Worm (Caenorhabditis elegans) whole organism, young adult: ENCODE data around the gene rsd-3.

Experiments used
- B0019.2 ChIP-seq: fragments of 200-800 bp; sonication (Bioruptor generic); conservative IDR thresholded peaks from 2 replicates; pipeline ENCODE4 v1.3.6; 2022; ENCODE audit warnings: missing genetic modification reagents, missing genetic modification characterization, missing compliant biosample characterization
- B0261.1 ChIP-seq: sonication (generic microtip); optimal IDR thresholded peaks from 2 replicates; lab custom pipeline; 2016; ENCODE audit warnings: mild to moderate bottlenecking, missing genetic modification characterization, moderate library complexity, missing compliant biosample characterization
- F37B4.10 ChIP-seq: fragments of 200-800 bp; sonication (Bioruptor generic); IDR thresholded peaks from 2 replicates; pipeline ENCODE4 v1.3.6; 2022; ENCODE audit warnings: missing genetic modification characterization, missing compliant biosample characterization
- F52B5.7 ChIP-seq: sonication (generic microtip); optimal IDR thresholded peaks from 2 replicates; lab custom pipeline; 2016; ENCODE audit warnings: mild to moderate bottlenecking, missing genetic modification characterization, missing compliant biosample characterization
- F57C9.4 ChIP-seq: sonication (generic microtip); optimal IDR thresholded peaks from 2 replicates; lab custom pipeline; 2017; ENCODE audit warnings: mild to moderate bottlenecking, missing genetic modification characterization, missing compliant biosample characterization
- Y56A3A.18 ChIP-seq: fragments of 200-800 bp; sonication (Bioruptor generic); IDR thresholded peaks from 2 replicates; pipeline ENCODE4 v1.3.6; 2022; ENCODE audit warnings: missing genetic modification reagents, missing genetic modification characterization, missing compliant biosample characterization
- Y67H2A.10 ChIP-seq: fragments of 200-800 bp; sonication (Bioruptor generic); conservative IDR thresholded peaks from 2 replicates; pipeline ENCODE4 v1.3.6; 2022; ENCODE audit warnings: missing genetic modification reagents, missing genetic modification characterization, missing compliant biosample characterization
- Y95B8A.8 ChIP-seq: fragments of 200-800 bp; sonication (Bioruptor generic); IDR thresholded peaks from 2 replicates; pipeline ENCODE4 v1.3.6; 2022; ENCODE audit warnings: missing genetic modification reagents, missing genetic modification characterization, missing compliant biosample characterization
- akir-1 ChIP-seq: fragments of 200-800 bp; sonication (Bioruptor generic); optimal IDR thresholded peaks from 2 replicates; lab custom pipeline; 2018; ENCODE audit warnings: mild to moderate bottlenecking, missing genetic modification characterization, moderate library complexity, missing compliant biosample characterization
- ama-1 ChIP-seq, 3 experiments: fragments of 150-350 bp in 1 of 3; sonication (generic microtip) in 2 of 3; optimal IDR thresholded peaks; 2 replicates each; lab custom pipeline; 2014 to 2018; ENCODE audit warnings: missing biosample characterization in 2 of 3, missing genetic modification characterization in 2 of 3, missing genetic modification reagents in 2 of 3
- atf-7 ChIP-seq: sonication (generic microtip); optimal IDR thresholded peaks from 2 replicates; lab custom pipeline; 2017; ENCODE audit warnings: mild to moderate bottlenecking, missing genetic modification characterization, missing compliant biosample characterization
- cebp-1 ChIP-seq, 2 experiments: fragments of 200-800 bp in 1 of 2; sonication (Bioruptor generic) in 1 of 2; sonication (generic microtip) in 1 of 2; IDR thresholded peaks in 1 of 2; optimal IDR thresholded peaks in 1 of 2; 2 replicates each; pipeline versions ENCODE4 v1.3.6 to Lab custom; 2017 to 2022; ENCODE audit warnings: missing compliant biosample characterization in 2 of 2, missing genetic modification characterization in 2 of 2, mild to moderate bottlenecking in 1 of 2, missing genetic modification reagents in 1 of 2, moderate library complexity in 1 of 2
- ceh-27 ChIP-seq: fragments of 200-800 bp; sonication (Bioruptor generic); optimal IDR thresholded peaks from 2 replicates; lab custom pipeline; 2018; ENCODE audit warnings: mild to moderate bottlenecking, missing genetic modification characterization, moderate library complexity, missing compliant biosample characterization
- dox-1 ChIP-seq: fragments of 200-800 bp; sonication (Bioruptor generic); IDR thresholded peaks from 2 replicates; pipeline ENCODE4 v1.3.6; 2022; ENCODE audit warnings: missing genetic modification reagents, missing genetic modification characterization, missing compliant biosample characterization
- dpff-1 ChIP-seq: sonication (generic microtip); optimal IDR thresholded peaks from 2 replicates; lab custom pipeline; 2017; ENCODE audit warnings: mild to moderate bottlenecking, missing genetic modification characterization, missing compliant biosample characterization
- egl-44 ChIP-seq: fragments of 200-800 bp; sonication (Bioruptor generic); IDR thresholded peaks from 2 replicates; pipeline ENCODE4 v1.3.6; 2022; ENCODE audit warnings: missing genetic modification reagents, missing genetic modification characterization, missing compliant biosample characterization
- egrh-3 ChIP-seq: fragments of 200-800 bp; sonication (Bioruptor generic); IDR thresholded peaks from 2 replicates; pipeline ENCODE4 v1.3.6; 2022; ENCODE audit warnings: missing genetic modification reagents, missing genetic modification characterization, missing compliant biosample characterization
- ets-4 ChIP-seq: fragments of 200-800 bp; sonication (Bioruptor generic); optimal IDR thresholded peaks from 2 replicates; lab custom pipeline; 2018; ENCODE audit warnings: mild to moderate bottlenecking, missing genetic modification characterization, missing compliant biosample characterization
- fkh-3 ChIP-seq: sonication (generic microtip); optimal IDR thresholded peaks from 2 replicates; lab custom pipeline; 2016; ENCODE audit warnings: mild to moderate bottlenecking, missing genetic modification characterization, missing compliant biosample characterization
- hlh-26 ChIP-seq: fragments of 200-800 bp; sonication (Bioruptor generic); conservative IDR thresholded peaks from 2 replicates; pipeline ENCODE4 v1.3.6; 2022; ENCODE audit warnings: missing genetic modification reagents, missing genetic modification characterization, missing compliant biosample characterization
- hrde-1 ChIP-seq: sonication (generic microtip); optimal IDR thresholded peaks from 2 replicates; lab custom pipeline; 2016; ENCODE audit warnings: missing genetic modification characterization, mild to moderate bottlenecking, missing compliant biosample characterization, moderate library complexity, missing genotype, missing genetic modification reagents, borderline replicate concordance
- hsf-1 ChIP-seq: fragments of 200-800 bp; sonication (Bioruptor generic); IDR thresholded peaks from 2 replicates; pipeline ENCODE4 v1.3.6; 2022; ENCODE audit warnings: missing genetic modification reagents, missing genetic modification characterization, missing compliant biosample characterization
- let-607 ChIP-seq, 2 experiments: fragments of 200-800 bp in 1 of 2; sonication (Bioruptor generic) in 1 of 2; sonication (generic microtip) in 1 of 2; optimal IDR thresholded peaks; 2 replicates each; lab custom pipeline; 2016 to 2018; ENCODE audit warnings: mild to moderate bottlenecking in 2 of 2, missing compliant biosample characterization in 2 of 2, missing genetic modification characterization in 2 of 2, moderate library complexity in 2 of 2, missing genotype in 1 of 2
- lin-40 ChIP-seq: sonication (generic microtip); optimal IDR thresholded peaks from 2 replicates; lab custom pipeline; 2016; ENCODE audit warnings: missing genetic modification characterization, mild to moderate bottlenecking, missing compliant biosample characterization, missing genotype, missing genetic modification reagents
- lin-54 ChIP-seq: fragments of 200-800 bp; sonication (Bioruptor generic); optimal IDR thresholded peaks from 2 replicates; lab custom pipeline; 2018; ENCODE audit warnings: mild to moderate bottlenecking, missing genetic modification characterization, missing compliant biosample characterization
- madf-10 ChIP-seq: sonication (generic microtip); optimal IDR thresholded peaks from 2 replicates; lab custom pipeline; 2016; ENCODE audit warnings: mild to moderate bottlenecking, missing genetic modification characterization, missing compliant biosample characterization
- madf-6 ChIP-seq: fragments of 200-800 bp; sonication (Bioruptor generic); IDR thresholded peaks from 2 replicates; pipeline ENCODE4 v1.3.6; 2022; ENCODE audit warnings: missing genetic modification reagents, missing genetic modification characterization, missing compliant biosample characterization
- mel-28 ChIP-seq: sonication (generic microtip); optimal IDR thresholded peaks from 2 replicates; lab custom pipeline; 2016; ENCODE audit warnings: borderline replicate concordance, mild to moderate bottlenecking, missing genetic modification characterization, missing compliant biosample characterization
- mes-4 ChIP-seq: sonication (generic microtip); optimal IDR thresholded peaks from 2 replicates; lab custom pipeline; 2016; ENCODE audit warnings: missing genotype, missing genetic modification characterization, missing compliant biosample characterization
- mxl-1 ChIP-seq: sonication (generic microtip); optimal IDR thresholded peaks from 2 replicates; lab custom pipeline; 2016; ENCODE audit warnings: missing genetic modification characterization, missing compliant biosample characterization
- nfyb-1 ChIP-seq: fragments of 200-800 bp; sonication (Bioruptor generic); IDR thresholded peaks from 2 replicates; pipeline ENCODE4 v1.3.6; 2022; ENCODE audit warnings: missing genetic modification reagents, missing genetic modification characterization, missing compliant biosample characterization
- nhr-80 ChIP-seq: sonication (generic microtip); optimal IDR thresholded peaks from 2 replicates; lab custom pipeline; 2016; ENCODE audit warnings: missing genetic modification characterization, missing compliant biosample characterization
- nhr-90 ChIP-seq: sonication (generic microtip); optimal IDR thresholded peaks from 2 replicates; lab custom pipeline; 2016; ENCODE audit warnings: missing genotype, mild to moderate bottlenecking, missing genetic modification characterization, missing compliant biosample characterization
- rec-8 ChIP-seq, 2 experiments: sonication (generic microtip); optimal IDR thresholded peaks; 2 replicates each; lab custom pipeline; 2016; ENCODE audit warnings: mild to moderate bottlenecking in 2 of 2, missing genetic modification characterization in 2 of 2, missing genetic modification reagents in 2 of 2, missing genotype in 2 of 2, missing biosample characterization in 1 of 2, missing compliant biosample characterization in 1 of 2, moderate library complexity in 1 of 2
- snpc-4 ChIP-seq, 5 experiments: fragments of 150-350 bp in 1 of 5; sonication (generic microtip) in 4 of 5; optimal IDR thresholded peaks; 2 replicates each; lab custom pipeline; 2014 to 2018; ENCODE audit warnings: missing genetic modification characterization in 5 of 5, missing biosample characterization in 3 of 5, antibody characterized with exemption in 2 of 5, mild to moderate bottlenecking in 2 of 5, missing compliant biosample characterization in 2 of 5, missing genotype in 2 of 5, moderate library complexity in 2 of 5, missing genetic modification reagents in 1 of 5
- sptf-2 ChIP-seq: fragments of 200-800 bp; sonication (Bioruptor generic); optimal IDR thresholded peaks from 2 replicates; lab custom pipeline; 2018; ENCODE audit warnings: mild to moderate bottlenecking, missing genetic modification characterization, missing compliant biosample characterization
- unc-62 ChIP-seq: fragments of 150-350 bp; optimal IDR thresholded peaks from 2 replicates; lab custom pipeline; 2014; ENCODE audit warnings: missing biosample characterization, missing genetic modification reagents, missing genetic modification characterization
- zfh-2 ChIP-seq: fragments of 200-800 bp; sonication (Bioruptor generic); conservative IDR thresholded peaks from 2 replicates; pipeline ENCODE4 v1.3.6; 2022; ENCODE audit warnings: missing genetic modification reagents, missing genetic modification characterization, missing compliant biosample characterization
- ztf-22 ChIP-seq: fragments of 200-800 bp; sonication (Bioruptor generic); optimal IDR thresholded peaks from 2 replicates; lab custom pipeline; 2018; ENCODE audit warnings: mild to moderate bottlenecking, missing genetic modification characterization, moderate library complexity, missing compliant biosample characterization

The rsd-3 gene

DNA sequence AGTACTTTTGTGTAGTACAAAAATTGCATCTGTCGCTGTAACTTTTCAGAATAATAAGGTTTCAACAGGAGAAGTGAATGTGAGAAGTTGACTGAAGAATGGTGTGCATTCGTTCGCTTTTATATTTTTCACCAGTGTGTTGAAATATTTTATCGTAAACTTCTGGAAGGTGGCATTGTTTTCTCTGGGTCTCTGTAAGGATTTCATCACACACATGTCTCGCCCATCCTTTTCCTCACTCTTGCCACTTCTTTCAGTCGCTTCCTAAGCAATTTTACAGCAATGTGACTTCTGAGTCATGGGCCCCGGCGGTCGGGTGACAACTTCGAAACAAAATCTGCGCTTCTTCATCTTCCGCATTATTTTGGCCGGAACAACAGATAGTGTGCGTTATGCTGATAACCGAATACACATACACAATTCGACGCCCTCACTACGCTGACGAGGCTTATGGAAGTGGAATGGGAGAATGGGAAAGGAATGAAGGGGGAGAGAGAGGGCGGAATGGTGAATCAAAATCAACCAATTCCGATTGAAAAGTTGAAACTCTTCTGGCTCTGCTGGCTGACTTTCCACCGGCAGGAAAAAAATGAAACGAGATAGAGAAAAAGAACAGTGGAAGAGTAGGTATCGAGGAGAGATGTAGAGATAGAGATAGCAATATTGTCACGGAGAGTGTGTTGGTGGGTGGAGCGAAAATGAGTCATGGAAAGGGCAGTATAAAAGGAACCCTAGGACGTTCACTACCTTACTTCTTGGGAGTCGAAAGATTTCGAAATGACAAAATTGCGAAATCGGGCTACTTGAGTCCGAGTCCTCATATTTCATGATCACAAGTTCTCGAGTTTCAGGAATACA is 6.7 kb upstream of the rsd-3 start:
- TF ChIP-seq F37B4.10 (GFP tag; lab: Robert Waterston, UW): no peak
- TF ChIP-seq ets-4: peak; percentile 76
- peak; percentile 98 for TF ChIP-seq cebp-1 (GFP tag; IDR thresholded peaks at IDR 0.05; lab: Robert Waterston, UW)
- TF ChIP-seq cebp-1 (tag; optimal IDR thresholded peaks at IDR 0.05; lab: Kevin White, UChicago): peak; percentile 99
- no peak for TF ChIP-seq ztf-22 (GFP tag; lab: Kevin White, UChicago)
- TF ChIP-seq B0019.2: no peak
- no peak for TF ChIP-seq F57C9.4
- TF ChIP-seq fkh-3 (tag; lab: Kevin White, UChicago): no peak
- no peak for TF ChIP-seq dox-1 (GFP tag; lab: Robert Waterston, UW)
- TF ChIP-seq nhr-80 (tag; lab: Kevin White, UChicago): peak; percentile 90
- TF ChIP-seq Y56A3A.18 (GFP tag; lab: Robert Waterston, UW): 0 out of 2 replicates have a peak, but pooled peaks have one; percentile 36
- TF ChIP-seq Y67H2A.10: no peak
- 0 out of 2 replicates have a peak, but pooled peaks have one; percentile 6 for TF ChIP-seq egrh-3 (GFP tag; lab: Robert Waterston, UW)
- no peak for TF ChIP-seq mes-4 (tag; lab: Kevin White, UChicago)
- no peak for TF ChIP-seq B0261.1 (tag; lab: Kevin White, UChicago)
- no peak for TF ChIP-seq rec-8 (tag; optimal IDR thresholded peaks at IDR 0.05; lab: Kevin White, UChicago)
- peak; percentile 8 for TF ChIP-seq ama-1 (optimal IDR thresholded peaks at IDR 0.05; lab: Kevin White, UChicago)
- no peak for TF ChIP-seq ama-1 (GFP tag; optimal IDR thresholded peaks at IDR 0.05; lab: Kevin White, UChicago)
- TF ChIP-seq mxl-1 (tag; lab: Kevin White, UChicago): no peak
- peak; percentile 3 for TF ChIP-seq akir-1 (GFP tag; lab: Kevin White, UChicago)
- no peak for TF ChIP-seq ceh-27 (GFP tag; lab: Kevin White, UChicago)
- no peak for TF ChIP-seq lin-54 (GFP tag; lab: Kevin White, UChicago)
- no peak for TF ChIP-seq dpff-1 (tag; lab: Kevin White, UChicago)
- TF ChIP-seq nhr-90 (tag; lab: Kevin White, UChicago): peak; percentile 62
- no peak for TF ChIP-seq snpc-4 (GFP tag; optimal IDR thresholded peaks at IDR 0.05; lab: Kevin White, UChicago)
- TF ChIP-seq snpc-4 (tag; optimal IDR thresholded peaks at IDR 0.05; lab: Kevin White, UChicago): peak in 1 of 4 experiments; percentile 5
- peak in 1 of 2 experiments; percentile 61 for TF ChIP-seq let-607 (tag; optimal IDR thresholded peaks at IDR 0.05; lab: Kevin White, UChicago)
- no peak for TF ChIP-seq madf-6 (GFP tag; lab: Robert Waterston, UW)
- no peak for TF ChIP-seq egl-44 (GFP tag; lab: Robert Waterston, UW)
- TF ChIP-seq nfyb-1 (GFP tag; lab: Robert Waterston, UW): 0 out of 2 replicates have a peak, but pooled peaks have one; percentile 25
- TF ChIP-seq Y95B8A.8 (GFP tag; lab: Robert Waterston, UW): peak; percentile 59; the same call in 1 of the 2 replicates
- no peak for TF ChIP-seq mel-28 (tag; lab: Kevin White, UChicago)
- peak; percentile 7 for TF ChIP-seq madf-10 (tag; lab: Kevin White, UChicago)
- peak; percentile 64 for TF ChIP-seq unc-62 (GFP tag; lab: Kevin White, UChicago)
- TF ChIP-seq hsf-1 (GFP tag; lab: Robert Waterston, UW): no peak
- peak; percentile 6 for TF ChIP-seq lin-40 (tag; lab: Kevin White, UChicago)
- TF ChIP-seq hlh-26 (GFP tag; lab: Robert Waterston, UW): no peak
- no peak for TF ChIP-seq atf-7 (tag; lab: Kevin White, UChicago)
- TF ChIP-seq F52B5.7: no peak
- TF ChIP-seq hrde-1 (tag; lab: Kevin White, UChicago): no peak
- peak; percentile 74 for TF ChIP-seq zfh-2
- no peak for TF ChIP-seq sptf-2 (GFP tag; lab: Kevin White, UChicago)
